Fruit fly (Drosophila melanogaster): ENCODE results near the gene TM9SF3.

The TM9SF3 gene

DNA sequence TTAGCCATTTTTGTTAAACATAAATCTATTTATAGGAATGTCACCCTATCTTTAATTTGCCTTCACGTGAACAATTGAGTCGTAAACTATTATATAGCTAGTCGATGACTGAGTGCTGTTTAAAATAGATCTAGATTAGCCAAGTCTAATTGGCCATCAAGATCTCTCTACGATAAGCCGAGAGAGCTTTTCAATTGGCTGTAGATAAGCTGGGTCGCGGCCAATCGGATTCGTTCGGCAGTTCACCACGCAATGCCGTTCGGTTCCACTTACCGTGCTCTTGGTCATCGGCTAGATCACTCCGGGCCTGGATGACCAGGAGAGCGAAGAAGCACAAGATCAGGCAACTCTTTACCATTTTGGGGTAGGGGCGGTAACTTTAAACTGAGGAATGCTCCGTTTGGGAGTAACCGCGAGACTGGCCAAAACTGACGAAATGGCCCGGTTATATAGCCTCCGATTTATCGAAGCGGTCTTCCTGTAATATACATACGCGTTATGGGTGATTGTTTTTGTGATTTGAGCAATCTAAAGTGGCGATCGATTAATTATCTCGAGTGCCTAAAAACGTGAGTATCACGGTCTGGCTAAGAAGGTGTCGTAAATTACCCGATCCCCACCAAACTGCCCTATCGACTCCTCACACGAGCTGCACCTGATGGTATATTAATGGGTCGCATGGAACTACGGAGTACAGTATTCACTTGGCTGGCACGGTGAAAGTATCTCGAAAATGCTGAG is 8.8 kb downstream of the TM9SF3 start, which contains the start of the genes Alp10 and Alp9:
Gene Alp10 (minus strand): TSS at position 420 of the 741 bp plus-strand sequence.
Gene Alp9 (plus strand): TSS at position 690 of the 741 bp plus-strand sequence.
- no peak for TF ChIP-seq noc (tag; optimal IDR thresholded peaks at IDR 0.05)

DNA sequence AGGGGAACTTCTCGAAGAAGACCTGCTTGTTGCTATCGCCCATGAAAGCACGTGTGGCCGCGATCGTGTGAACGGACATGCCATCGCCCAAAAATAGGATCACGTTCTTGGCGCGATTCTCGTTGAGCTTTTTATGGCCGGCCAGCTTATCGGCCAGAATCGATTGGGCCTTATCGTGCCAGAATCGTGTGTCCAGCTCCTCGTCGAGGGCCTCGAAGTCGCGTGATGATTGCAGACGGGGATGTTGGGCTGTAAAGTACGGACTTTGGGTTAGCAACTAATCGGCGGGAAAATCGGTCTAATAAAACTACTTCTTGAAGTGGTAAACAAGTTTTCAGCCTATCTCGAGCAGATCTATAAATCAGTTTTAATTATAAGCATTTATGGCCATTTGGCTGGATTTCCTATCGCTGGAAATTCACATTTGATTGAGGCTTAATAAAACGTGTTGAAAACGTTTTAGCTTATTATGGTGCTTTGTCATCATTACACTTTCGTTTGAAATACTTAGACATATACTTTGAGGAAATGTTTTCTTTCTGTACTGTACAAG is 9.5 kb downstream of the TM9SF3 start:
- TF ChIP-seq noc (tag; optimal IDR thresholded peaks at IDR 0.05): no peak

DNA sequence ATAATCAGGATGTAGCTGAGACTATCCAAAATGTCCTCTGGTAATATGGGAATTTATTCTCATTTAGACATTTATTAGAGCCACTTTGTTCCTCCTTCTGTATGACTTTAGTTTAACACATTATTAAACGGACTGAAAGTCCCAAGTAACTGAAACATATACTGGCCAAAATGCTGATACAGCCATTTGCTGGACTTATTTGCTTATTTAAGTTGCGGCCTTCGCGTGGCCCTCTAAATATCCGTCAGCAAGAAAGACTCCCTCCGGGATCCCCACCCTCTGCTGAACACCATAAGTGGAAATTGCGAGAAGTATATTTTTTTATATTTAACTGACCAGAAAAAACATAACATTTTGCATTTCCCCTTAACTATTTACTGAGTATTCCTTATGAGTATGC is 11.3 kb downstream of the TM9SF3 start, which contains the start of gene spo:
Gene spo (minus strand): TSS at position 135 of the 400 bp plus-strand sequence.
- no peak for TF ChIP-seq noc (tag; optimal IDR thresholded peaks at IDR 0.05)

DNA sequence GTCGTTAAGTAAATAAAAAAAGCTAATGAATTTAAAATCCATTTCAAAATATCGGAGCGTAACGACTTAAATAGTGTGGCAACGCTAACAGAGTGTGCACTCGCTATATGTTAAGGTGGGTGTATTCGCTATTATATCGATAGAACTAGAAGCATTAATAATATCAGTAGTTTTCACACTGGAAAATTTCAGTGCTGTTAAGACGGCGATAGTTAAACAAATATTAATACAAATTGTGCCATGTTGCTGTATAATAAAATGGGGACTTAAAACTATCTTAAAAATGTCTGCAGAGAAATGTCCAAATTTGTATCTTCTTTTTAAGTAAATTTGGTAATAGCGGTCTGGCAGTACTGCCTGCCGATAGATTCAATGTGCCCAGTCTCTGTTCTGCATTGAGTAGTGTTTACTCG is 20.5 kb downstream of the TM9SF3 start:
- no peak for TF ChIP-seq noc (tag; optimal IDR thresholded peaks at IDR 0.05)

DNA sequence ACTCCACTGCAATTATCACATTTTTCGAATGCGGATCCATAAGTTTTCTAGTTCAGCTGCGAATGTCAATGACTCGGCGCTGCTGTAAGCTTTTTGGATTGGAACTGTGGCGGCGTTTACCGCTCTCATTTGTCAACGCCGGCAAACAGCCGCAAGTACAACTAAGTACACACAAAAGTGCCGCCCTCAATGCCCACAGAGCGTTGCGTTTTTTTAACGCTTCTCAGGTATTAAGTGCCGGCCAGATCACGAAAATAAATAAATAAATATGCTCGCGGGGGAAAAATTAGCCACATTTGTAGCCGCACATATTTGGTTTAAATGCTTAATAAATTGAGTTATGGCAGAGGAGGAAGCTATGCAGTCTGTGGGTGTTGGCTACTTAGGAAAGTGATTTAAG is 22.2 kb downstream of the TM9SF3 start:
- TF ChIP-seq noc (tag; optimal IDR thresholded peaks at IDR 0.05): no peak

DNA sequence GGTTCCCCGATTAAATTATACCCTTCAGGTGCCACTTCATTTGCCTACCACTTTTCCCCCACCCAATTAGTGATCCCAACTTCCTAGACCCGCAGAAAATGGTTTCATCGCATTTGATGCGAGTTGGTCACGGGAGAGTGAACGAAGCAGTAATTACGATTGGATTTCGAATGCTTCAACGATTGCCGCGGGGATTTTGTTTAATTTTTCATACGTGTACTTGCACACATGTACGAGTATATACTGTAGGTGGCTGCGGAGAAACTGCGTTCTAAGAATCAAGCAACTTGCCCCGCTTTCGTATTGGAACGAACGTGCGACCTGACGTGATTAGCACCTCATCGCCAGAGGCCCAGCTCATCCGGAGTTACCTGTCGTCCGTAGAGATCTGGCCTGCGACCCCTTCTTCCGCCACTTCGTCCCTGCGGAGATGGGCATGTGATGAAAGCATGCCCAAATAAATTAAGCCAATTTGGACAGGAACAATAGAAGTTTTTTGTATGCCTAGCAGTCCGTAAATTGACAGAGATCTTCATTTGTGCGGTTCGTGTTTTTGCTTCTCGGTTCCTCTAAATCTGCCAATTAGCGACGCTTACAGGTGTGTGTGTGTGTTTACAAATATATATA is 23.2 kb downstream of the TM9SF3 start:
- TF ChIP-seq noc (tag; optimal IDR thresholded peaks at IDR 0.05): no peak

DNA sequence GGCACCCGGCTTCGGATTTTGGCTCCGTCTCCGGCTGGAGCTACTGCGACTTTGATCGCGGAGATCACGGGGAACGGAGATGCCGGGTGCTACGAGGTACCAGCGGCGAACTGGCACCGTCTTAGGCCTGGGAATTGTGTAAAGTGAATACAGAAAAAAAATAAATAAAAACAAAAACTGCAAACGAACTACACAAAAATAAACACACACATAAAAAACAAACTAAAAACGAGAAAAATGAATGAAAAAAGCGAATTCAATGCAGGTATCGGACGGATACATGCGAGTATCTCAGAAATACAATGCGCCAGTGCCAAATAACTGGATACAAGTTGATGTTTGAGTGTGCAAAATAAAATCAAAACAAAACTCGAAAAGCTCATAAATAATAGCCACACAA is 24.0 kb downstream of the TM9SF3 start:
- peak; percentile 18 for TF ChIP-seq noc (tag; optimal IDR thresholded peaks at IDR 0.05)

DNA sequence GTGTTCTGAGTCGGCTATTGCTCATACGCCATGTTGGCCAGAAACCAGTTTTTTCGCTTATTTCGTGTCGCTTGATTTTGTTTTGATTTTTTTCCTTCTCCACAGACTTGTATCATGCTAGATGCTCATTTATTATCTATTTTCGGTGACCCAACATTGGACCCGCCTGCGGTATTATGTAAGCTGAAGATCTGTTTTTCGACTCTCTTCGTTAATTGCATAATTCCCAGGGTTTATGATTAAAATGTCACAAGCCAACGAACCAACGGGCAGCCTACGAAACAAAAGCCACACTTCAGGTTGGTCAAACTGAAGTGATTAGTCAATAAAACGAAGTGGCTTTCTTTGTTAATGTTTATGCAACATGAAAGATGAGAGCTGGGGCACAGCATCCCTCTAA is 25.2 kb downstream of the TM9SF3 start:
- no peak for TF ChIP-seq noc (tag; optimal IDR thresholded peaks at IDR 0.05)

DNA sequence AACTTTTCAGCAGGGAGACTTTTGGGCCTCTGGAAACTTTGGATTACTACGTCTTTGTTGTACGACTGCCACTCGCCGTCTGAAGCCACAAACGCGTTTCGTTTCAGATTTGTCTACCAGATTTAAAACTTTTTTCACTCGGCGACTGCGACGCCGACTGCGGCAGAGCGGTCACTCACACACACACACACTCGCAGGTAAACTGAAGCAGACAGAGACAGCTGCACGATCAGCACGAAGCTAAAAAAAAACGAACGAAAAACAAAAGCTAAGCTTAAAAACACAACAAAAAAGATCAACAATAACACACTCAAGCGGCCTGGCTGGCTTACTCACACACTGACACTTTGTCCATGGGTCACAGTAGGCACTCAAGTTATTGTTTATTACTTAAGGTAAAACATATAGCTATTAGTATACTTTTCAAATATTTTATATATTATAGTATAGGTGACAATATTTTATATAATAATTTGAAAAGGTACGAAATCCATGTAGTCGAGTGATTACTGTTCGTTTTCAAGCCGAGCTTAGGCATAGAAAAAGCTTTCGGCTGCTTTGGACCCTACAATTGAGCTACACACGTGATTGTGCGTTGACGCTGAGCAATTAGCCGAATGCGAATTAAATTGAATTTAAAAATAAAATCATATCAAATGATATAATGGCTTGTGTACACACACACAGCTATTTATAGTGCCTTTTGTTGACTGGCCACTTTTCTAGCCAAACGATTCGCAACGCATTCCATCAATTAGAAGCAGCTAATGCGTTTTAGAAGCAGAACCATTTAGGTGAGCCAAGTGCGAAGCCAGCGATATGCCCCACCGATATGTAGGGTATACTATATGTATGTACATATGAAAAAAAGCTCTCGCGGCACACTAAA is 26.3 kb downstream of the TM9SF3 start, which contains the start of gene Msr-110:
Gene Msr-110 (minus strand): TSS at position 99 of the 889 bp plus-strand sequence.
- TF ChIP-seq noc (tag; optimal IDR thresholded peaks at IDR 0.05): peak; percentile 92

DNA sequence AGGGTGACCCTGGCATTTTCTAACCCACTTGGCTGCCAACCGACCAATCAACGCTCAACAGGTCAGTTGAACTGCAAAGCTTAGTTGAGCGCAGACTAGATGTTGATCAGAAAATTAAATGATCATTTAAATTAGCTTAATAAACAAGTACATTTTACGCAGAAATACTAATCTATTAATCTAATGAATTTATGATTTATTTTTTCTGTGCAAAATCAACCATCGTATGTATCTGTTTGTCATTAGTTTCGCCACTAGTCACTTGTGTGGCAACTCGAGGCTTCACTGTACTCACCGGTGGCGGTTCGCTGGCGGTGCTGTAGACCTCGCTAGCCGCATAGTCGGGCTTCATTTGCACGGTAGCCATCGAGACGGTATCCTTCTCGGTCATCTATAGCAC is 27.2 kb downstream of the TM9SF3 start:
- TF ChIP-seq noc (tag; optimal IDR thresholded peaks at IDR 0.05): no peak

DNA sequence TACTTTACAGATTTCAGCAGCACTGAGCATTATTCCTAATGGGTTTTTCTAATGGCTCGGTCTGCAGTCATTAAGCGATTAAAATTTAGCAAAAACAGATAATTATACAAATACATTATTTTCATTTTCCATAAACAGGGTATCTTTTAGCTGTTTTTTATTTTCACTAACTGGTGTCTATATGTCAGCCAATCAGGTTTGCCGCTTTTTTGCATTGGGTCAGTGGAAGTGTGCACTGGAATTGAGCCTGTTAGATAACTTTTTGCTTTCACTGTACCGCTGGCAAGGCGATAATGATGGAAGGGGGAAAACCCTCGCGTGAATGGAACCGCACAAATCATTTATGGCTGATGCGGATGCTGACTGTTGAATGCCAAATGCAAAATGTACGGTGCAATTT is 28.3 kb downstream of the TM9SF3 start:
- no peak for TF ChIP-seq noc (tag; optimal IDR thresholded peaks at IDR 0.05)

DNA sequence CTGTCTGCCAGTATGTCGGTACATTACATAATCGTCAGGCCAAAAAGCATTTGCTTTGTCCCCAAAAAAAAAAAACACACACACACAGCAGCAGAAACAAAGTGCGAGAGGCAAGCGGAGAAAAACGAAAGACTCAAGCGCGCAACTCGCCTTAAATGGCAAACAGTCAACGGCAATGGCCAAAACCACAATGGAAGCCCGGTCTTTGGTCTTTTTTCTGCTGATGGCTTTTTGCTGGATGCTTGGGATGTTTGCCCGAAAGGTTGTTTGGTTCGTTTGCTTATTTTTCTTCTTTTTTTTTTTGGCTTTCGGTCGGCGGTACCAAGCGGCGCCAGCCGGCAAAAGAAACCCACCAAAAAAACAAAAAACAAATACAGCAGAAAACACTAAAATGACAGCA is 32.7 kb downstream of the TM9SF3 start:
- no peak for TF ChIP-seq noc (tag; optimal IDR thresholded peaks at IDR 0.05)

DNA sequence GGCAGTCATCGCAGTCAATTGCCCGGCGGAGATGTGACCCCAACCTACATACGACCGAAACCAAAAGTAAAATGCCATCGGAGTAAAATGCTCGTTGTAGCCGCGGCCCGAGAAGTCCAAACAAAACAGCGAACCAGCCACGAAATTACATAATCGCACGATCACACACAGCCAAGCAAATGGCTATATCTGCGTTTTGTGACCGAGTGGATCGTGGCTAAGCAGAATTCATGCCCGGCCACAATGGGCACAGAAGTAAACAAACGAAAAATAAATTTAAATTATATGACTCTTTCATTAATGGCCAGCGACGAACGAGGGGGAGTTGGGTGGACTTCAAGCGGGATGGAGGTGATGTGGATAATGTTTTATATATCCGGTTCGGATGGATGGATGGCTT is 34.1 kb downstream of the TM9SF3 start:
- no peak for TF ChIP-seq noc (tag; optimal IDR thresholded peaks at IDR 0.05)

DNA sequence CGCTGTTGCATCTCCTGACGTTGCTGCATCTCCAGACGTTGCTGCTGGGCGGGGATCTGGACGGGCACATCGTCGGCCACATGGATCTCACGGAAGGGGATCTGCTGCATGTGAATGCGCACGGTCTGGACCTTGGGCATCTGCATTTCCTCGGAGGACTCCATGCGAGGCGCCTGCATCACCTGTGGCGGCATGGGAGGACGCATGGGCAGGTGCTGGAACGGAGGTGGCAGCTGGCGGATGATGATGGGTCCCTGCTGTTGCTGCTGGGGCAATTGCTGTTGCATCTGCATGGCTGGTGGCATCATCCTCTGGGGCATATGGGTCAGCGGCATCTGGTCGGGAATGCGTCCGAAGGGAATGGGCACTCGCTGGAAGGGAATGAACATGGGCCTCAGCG is 35.4 kb downstream of the TM9SF3 start:
- no peak for TF ChIP-seq noc (tag; optimal IDR thresholded peaks at IDR 0.05)

DNA sequence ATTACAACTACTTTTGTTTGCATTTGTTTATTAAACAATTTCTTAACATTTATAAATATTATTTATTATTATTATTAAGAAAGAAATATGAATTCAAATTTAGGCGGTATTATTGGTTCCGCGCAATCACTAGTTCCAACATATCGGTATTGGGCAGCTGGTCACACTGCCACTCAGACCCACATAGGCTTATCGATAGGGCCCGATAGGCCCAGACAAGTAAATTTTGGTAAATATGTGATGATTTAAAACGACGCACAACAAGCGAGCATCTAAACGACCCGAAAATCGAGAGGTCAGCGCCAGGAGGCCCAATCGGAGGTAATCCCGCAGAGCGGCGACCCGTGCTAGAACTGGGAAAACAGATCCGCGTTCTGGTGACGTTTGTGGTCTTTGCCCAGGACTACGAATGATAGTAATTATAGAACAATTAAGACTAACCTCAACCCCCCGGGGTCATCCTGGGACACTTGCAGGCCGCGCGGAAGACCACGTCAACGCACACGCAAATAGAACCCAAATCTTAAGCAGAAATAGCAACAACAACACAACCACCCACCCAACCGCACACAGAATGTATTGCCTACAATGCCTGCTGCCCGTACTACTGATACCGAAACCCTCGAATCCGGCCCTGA is 38.6 kb downstream of the TM9SF3 start, which contains the start of gene bc10:
Gene bc10 (plus strand): TSS at position 181 of the 638 bp plus-strand sequence.
- TF ChIP-seq noc (tag; optimal IDR thresholded peaks at IDR 0.05): no peak
